Worm (Caenorhabditis elegans) whole organism, L4 larva: ENCODE measurements around the gene ubxn-4.

Source experiments
- F37D6.2 ChIP-seq: sonication (generic microtip); optimal IDR thresholded peaks from 2 replicates; lab custom pipeline; 2016; ENCODE audit warnings: mild to moderate bottlenecking, missing genetic modification characterization, missing compliant biosample characterization
- T26A8.4 ChIP-seq: fragments of 200-800 bp; sonication (Bioruptor generic); IDR thresholded peaks from 2 replicates; pipeline ENCODE4 v1.3.6; 2022; ENCODE audit warnings: missing genetic modification characterization, missing compliant biosample characterization
- Y48G9A.11 ChIP-seq: fragments of 200-800 bp; sonication (Bioruptor generic); IDR thresholded peaks from 2 replicates; pipeline ENCODE4 v1.3.6; 2022; ENCODE audit warnings: missing genetic modification reagents, missing genetic modification characterization, missing compliant biosample characterization
- arid-1 ChIP-seq: fragments of 200-800 bp; sonication (Bioruptor generic); conservative IDR thresholded peaks from 2 replicates; pipeline ENCODE4 v1.3.6; 2022; ENCODE audit warnings: missing genetic modification reagents, missing genetic modification characterization, missing compliant biosample characterization
- ceh-20 ChIP-seq: fragments of 200-800 bp; sonication (Bioruptor generic); IDR thresholded peaks from 2 replicates; pipeline ENCODE4 v1.3.6; 2022; ENCODE audit warnings: missing genetic modification reagents, missing genetic modification characterization, missing compliant biosample characterization
- ceh-32 ChIP-seq: sonication (generic microtip); optimal IDR thresholded peaks from 2 replicates; lab custom pipeline; 2016; ENCODE audit warnings: mild to moderate bottlenecking, missing genetic modification characterization, missing compliant biosample characterization; ENCODE audit not compliant: poor library complexity
- ceh-62 ChIP-seq: sonication (generic microtip); optimal IDR thresholded peaks from 2 replicates; lab custom pipeline; 2017; ENCODE audit warnings: missing biosample characterization, missing genetic modification characterization
- ceh-82 ChIP-seq: sonication (generic microtip); optimal IDR thresholded peaks from 2 replicates; lab custom pipeline; 2017; ENCODE audit warnings: missing biosample characterization, missing genetic modification characterization
- ces-1 ChIP-seq: fragments of 150-350 bp; sonication (generic microtip); optimal IDR thresholded peaks from 4 replicates; lab custom pipeline; 2014; ENCODE audit warnings: missing biosample characterization, missing genetic modification reagents, missing genetic modification characterization
- daf-16 ChIP-seq, 3 experiments: sonication (generic microtip); optimal IDR thresholded peaks; 2 replicates each; lab custom pipeline; 2016 to 2017; ENCODE audit warnings: missing genetic modification characterization in 3 of 3, missing genetic modification reagents in 3 of 3, mild to moderate bottlenecking in 2 of 3, missing compliant biosample characterization in 2 of 3, missing biosample characterization in 1 of 3, moderate library complexity in 1 of 3
- daf-19 ChIP-seq: fragments of 200-800 bp; sonication (Bioruptor generic); conservative IDR thresholded peaks from 2 replicates; pipeline ENCODE4 v1.3.6; 2022; ENCODE audit warnings: missing genetic modification characterization, missing compliant biosample characterization
- dpl-1 ChIP-seq: fragments of 150-350 bp; optimal IDR thresholded peaks from 2 replicates; lab custom pipeline; 2014; ENCODE audit warnings: missing biosample characterization, missing genetic modification reagents, missing genetic modification characterization
- duxl-1 ChIP-seq: sonication (generic microtip); optimal IDR thresholded peaks from 2 replicates; lab custom pipeline; 2016; ENCODE audit warnings: mild to moderate bottlenecking, missing genetic modification characterization, moderate library complexity, missing compliant biosample characterization; ENCODE audit not compliant: poor library complexity
- dve-1 ChIP-seq: sonication (generic microtip); optimal IDR thresholded peaks from 2 replicates; lab custom pipeline; 2017; ENCODE audit warnings: antibody characterized with exemption, mild to moderate bottlenecking, missing genetic modification characterization, missing compliant biosample characterization; ENCODE audit not compliant: insufficient read depth
- gei-8 ChIP-seq: fragments of 200-800 bp; sonication (Bioruptor generic); optimal IDR thresholded peaks from 2 replicates; lab custom pipeline; 2018; ENCODE audit warnings: mild to moderate bottlenecking, missing genetic modification characterization, missing compliant biosample characterization
- hlh-11 ChIP-seq: fragments of 200-800 bp; sonication (Bioruptor generic); optimal IDR thresholded peaks from 2 replicates; lab custom pipeline; 2018; ENCODE audit warnings: mild to moderate bottlenecking, missing genetic modification characterization, missing compliant biosample characterization
- hmg-1.1 ChIP-seq: fragments of 200-800 bp; sonication (Bioruptor generic); IDR thresholded peaks from 2 replicates; pipeline ENCODE4 v1.3.6; 2022; ENCODE audit warnings: missing genetic modification reagents, missing genetic modification characterization, missing compliant biosample characterization
- lin-1 ChIP-seq: fragments of 200-800 bp; sonication (Bioruptor generic); IDR thresholded peaks from 2 replicates; pipeline ENCODE4 v1.3.6; 2022; ENCODE audit warnings: missing genetic modification reagents, missing genetic modification characterization, missing compliant biosample characterization
- lin-13 ChIP-seq: fragments of 150-350 bp; optimal IDR thresholded peaks from 2 replicates; lab custom pipeline; 2014; ENCODE audit warnings: missing biosample characterization, missing genetic modification reagents, missing genetic modification characterization
- lin-15B ChIP-seq: fragments of 150-350 bp; sonication (generic microtip); optimal IDR thresholded peaks from 3 replicates; lab custom pipeline; 2014; ENCODE audit warnings: missing biosample characterization, missing genetic modification characterization
- lin-38 ChIP-seq: fragments of 200-800 bp; sonication (Bioruptor generic); IDR thresholded peaks from 2 replicates; pipeline ENCODE4 v1.3.6; 2022; ENCODE audit warnings: missing genetic modification reagents, missing genetic modification characterization, missing compliant biosample characterization
- lsy-2 ChIP-seq, 2 experiments: fragments of 150-350 bp in 1 of 2; sonication (generic microtip) in 1 of 2; optimal IDR thresholded peaks; 2 replicates each; lab custom pipeline; 2014 to 2017; ENCODE audit warnings: missing biosample characterization in 2 of 2, missing genetic modification characterization in 2 of 2
- madf-9 ChIP-seq: fragments of 200-800 bp; sonication (Bioruptor generic); conservative IDR thresholded peaks from 2 replicates; pipeline ENCODE4 v1.3.6; 2022; ENCODE audit warnings: missing genetic modification reagents, missing genetic modification characterization, missing compliant biosample characterization
- mdl-1 ChIP-seq, 2 experiments: fragments of 150-350 bp in 1 of 2; sonication (generic microtip) in 1 of 2; optimal IDR thresholded peaks; 2 replicates each; lab custom pipeline; 2014 to 2017; ENCODE audit warnings: missing biosample characterization in 2 of 2, missing genetic modification characterization in 2 of 2
- mdt-29 ChIP-seq: fragments of 200-800 bp; sonication (Bioruptor generic); IDR thresholded peaks from 2 replicates; pipeline ENCODE4 v1.3.6; 2022; ENCODE audit warnings: missing genetic modification reagents, missing genetic modification characterization, missing compliant biosample characterization
- mep-1 ChIP-seq: fragments of 150-350 bp; sonication (generic microtip); optimal IDR thresholded peaks from 3 replicates; lab custom pipeline; 2014; ENCODE audit warnings: missing biosample characterization, missing genetic modification characterization
- mes-2 ChIP-seq: sonication (generic microtip); optimal IDR thresholded peaks from 2 replicates; lab custom pipeline; 2016; ENCODE audit warnings: missing genotype, mild to moderate bottlenecking, missing genetic modification characterization, missing compliant biosample characterization; ENCODE audit not compliant: poor library complexity, severe bottlenecking
- mxl-2 ChIP-seq: fragments of 200-800 bp; sonication (Bioruptor generic); conservative IDR thresholded peaks from 2 replicates; pipeline ENCODE4 v1.3.6; 2022; ENCODE audit warnings: missing genetic modification reagents, missing genetic modification characterization, missing compliant biosample characterization
- mxl-3 ChIP-seq: fragments of 200-800 bp; sonication (Bioruptor generic); optimal IDR thresholded peaks from 2 replicates; lab custom pipeline; 2018; ENCODE audit warnings: mild to moderate bottlenecking, missing genetic modification characterization, missing compliant biosample characterization
- nhr-28 ChIP-seq: fragments of 150-350 bp; optimal IDR thresholded peaks from 2 replicates; lab custom pipeline; 2014; ENCODE audit warnings: missing biosample characterization, missing genetic modification characterization
- nhr-41 ChIP-seq: fragments of 200-800 bp; sonication (Bioruptor generic); IDR thresholded peaks from 2 replicates; pipeline ENCODE4 v1.3.6; 2022; ENCODE audit warnings: missing genetic modification reagents, missing genetic modification characterization, missing compliant biosample characterization
- nhr-6 ChIP-seq: fragments of 150-350 bp; optimal IDR thresholded peaks from 2 replicates; lab custom pipeline; 2014; ENCODE audit warnings: missing biosample characterization, missing genetic modification characterization
- pha-4 ChIP-seq, 2 experiments: fragments of 150-350 bp in 1 of 2; fragments of 200-800 bp in 1 of 2; sonication (Bioruptor generic) in 1 of 2; IDR thresholded peaks in 1 of 2; optimal IDR thresholded peaks in 1 of 2; 2 replicates each; pipeline versions ENCODE4 v1.3.6 to Lab custom; 2014 to 2022; ENCODE audit warnings: missing genetic modification characterization in 2 of 2, missing genetic modification reagents in 2 of 2, missing biosample characterization in 1 of 2, missing compliant biosample characterization in 1 of 2
- pqm-1 ChIP-seq: sonication (generic microtip); optimal IDR thresholded peaks from 2 replicates; lab custom pipeline; 2017; ENCODE audit warnings: missing biosample characterization, missing genetic modification characterization
- rbr-2 ChIP-seq: sonication (generic microtip); optimal IDR thresholded peaks from 2 replicates; lab custom pipeline; 2016; ENCODE audit warnings: missing genotype, missing genetic modification characterization, missing compliant biosample characterization
- saeg-2 ChIP-seq: fragments of 200-800 bp; sonication (Bioruptor generic); IDR thresholded peaks from 2 replicates; pipeline ENCODE4 v1.3.6; 2022; ENCODE audit warnings: missing genetic modification reagents, missing genetic modification characterization, missing compliant biosample characterization
- set-16 ChIP-seq: fragments of 200-800 bp; sonication (Bioruptor generic); IDR thresholded peaks from 2 replicates; pipeline ENCODE4 v1.3.6; 2022; ENCODE audit warnings: missing genetic modification reagents, missing genetic modification characterization, missing compliant biosample characterization
- snpc-1.2 ChIP-seq: fragments of 200-800 bp; sonication (Bioruptor generic); IDR thresholded peaks from 2 replicates; pipeline ENCODE4 v1.3.6; 2022; ENCODE audit warnings: missing genetic modification reagents, missing genetic modification characterization, missing compliant biosample characterization
- tag-97 ChIP-seq: fragments of 200-800 bp; sonication (Bioruptor generic); IDR thresholded peaks from 2 replicates; pipeline ENCODE4 v1.3.6; 2022; ENCODE audit warnings: missing genetic modification characterization, missing compliant biosample characterization
- unc-62 ChIP-seq, 3 experiments: fragments of 150-350 bp in 1 of 3; sonication (generic microtip); optimal IDR thresholded peaks in 2 of 3; peaks in 1 of 3; 1 replicate in 1 of 3; 2 replicates in 2 of 3; lab custom pipeline; 2014 to 2017; ENCODE audit warnings: missing biosample characterization in 3 of 3, missing genetic modification characterization in 3 of 3, missing genetic modification reagents in 3 of 3, missing genotype in 1 of 3
- vab-7 ChIP-seq: fragments of 200-800 bp; sonication (Bioruptor generic); IDR thresholded peaks from 2 replicates; pipeline ENCODE4 v1.3.6; 2022; ENCODE audit warnings: missing genetic modification reagents, missing genetic modification characterization, missing compliant biosample characterization
- zip-2 ChIP-seq: fragments of 150-350 bp; optimal IDR thresholded peaks from 2 replicates; lab custom pipeline; 2014; ENCODE audit warnings: missing biosample characterization, missing genetic modification characterization

ubxn-4 gene

DNA sequence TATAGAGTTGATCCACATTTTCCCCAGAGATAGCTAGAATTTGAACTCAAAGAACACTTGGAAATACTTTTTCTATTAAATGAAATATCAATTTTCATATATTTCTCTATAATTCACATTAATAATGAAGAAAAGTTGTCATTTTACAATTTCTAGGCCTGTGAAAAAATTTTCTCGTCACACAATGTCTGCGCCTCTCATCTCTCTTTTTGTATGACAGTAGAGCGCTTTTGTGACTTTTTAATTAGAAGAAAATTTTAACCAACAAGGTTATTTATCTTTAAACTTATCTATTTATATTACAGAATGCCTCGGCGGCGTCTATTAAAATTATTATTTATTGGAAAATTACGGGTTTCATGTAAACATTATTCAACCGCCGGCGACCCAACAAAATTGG lies 23.7 kb upstream of the ubxn-4 start, which contains the start of gene ZK1236.1:
Gene ZK1236.1 (plus strand): TSS at position 263 of the 400 bp plus-strand sequence.
- TF ChIP-seq mes-2 (tag; lab: Kevin White, UChicago) (peak; percentile 19), lsy-2 (tag; optimal IDR thresholded peaks at IDR 0.05; lab: Kevin White, UChicago) (peak in 1 of 2 experiments; percentile 35), ceh-32 (no peak), daf-16 (GFP tag; optimal IDR thresholded peaks at IDR 0.05; lab: Kevin White, UChicago) (no peak), daf-16 (tag; optimal IDR thresholded peaks at IDR 0.05; lab: Kevin White, UChicago) (peak; percentile 24), gei-8 (GFP tag; lab: Kevin White, UChicago) (no peak), Y48G9A.11 (GFP tag; lab: Robert Waterston, UW) (peak; percentile 59; the same call in 1 of the 2 replicates), saeg-2 (GFP tag; lab: Robert Waterston, UW) (no peak), lin-38 (GFP tag; lab: Robert Waterston, UW) (peak; percentile 67), duxl-1 (no peak), lin-15B (no peak), daf-19 (GFP tag; lab: Robert Waterston, UW) (no peak), pha-4 (GFP tag; IDR thresholded peaks at IDR 0.05; lab: Robert Waterston, UW) (no peak), pha-4 (tag; optimal IDR thresholded peaks at IDR 0.05; lab: Kevin White, UChicago) (no peak), unc-62 (GFP tag; optimal IDR thresholded peaks at IDR 0.05 in 1 of 2; lab: Kevin White, UChicago) (no peak), unc-62 (tag; optimal IDR thresholded peaks at IDR 0.05; lab: Kevin White, UChicago) (no peak), T26A8.4 (GFP tag; lab: Robert Waterston, UW) (no peak)

- peak; percentile 12 for TF ChIP-seq mes-2 (tag; lab: Kevin White, UChicago)
- peak; percentile 57 for TF ChIP-seq ces-1
- TF ChIP-seq mep-1 = peak; percentile 10
- TF ChIP-seq hlh-11 (tag; lab: Kevin White, UChicago) = peak; percentile 8
- TF ChIP-seq lsy-2 (tag; optimal IDR thresholded peaks at IDR 0.05; lab: Kevin White, UChicago) = peak in 1 of 2 experiments; percentile 52
- peak; percentile 44 for TF ChIP-seq dve-1 (tag; lab: Kevin White, UChicago)
- peak; percentile 30 for TF ChIP-seq nhr-28 (tag; lab: Kevin White, UChicago)
- no peak for TF ChIP-seq ceh-20 (GFP tag; lab: Robert Waterston, UW)
- TF ChIP-seq ceh-82 (tag; lab: Kevin White, UChicago) = no peak
- TF ChIP-seq pha-4 (GFP tag; IDR thresholded peaks at IDR 0.05; lab: Robert Waterston, UW) = no peak
- no peak for TF ChIP-seq pha-4 (tag; optimal IDR thresholded peaks at IDR 0.05; lab: Kevin White, UChicago)
These were observed 20.9 kb upstream of the ubxn-4 start, which contains the start of gene cec-1 for ce11 chrIII:8426271-8426670. cec-1 (plus strand) TSS chrIII:8426333.

DNA sequence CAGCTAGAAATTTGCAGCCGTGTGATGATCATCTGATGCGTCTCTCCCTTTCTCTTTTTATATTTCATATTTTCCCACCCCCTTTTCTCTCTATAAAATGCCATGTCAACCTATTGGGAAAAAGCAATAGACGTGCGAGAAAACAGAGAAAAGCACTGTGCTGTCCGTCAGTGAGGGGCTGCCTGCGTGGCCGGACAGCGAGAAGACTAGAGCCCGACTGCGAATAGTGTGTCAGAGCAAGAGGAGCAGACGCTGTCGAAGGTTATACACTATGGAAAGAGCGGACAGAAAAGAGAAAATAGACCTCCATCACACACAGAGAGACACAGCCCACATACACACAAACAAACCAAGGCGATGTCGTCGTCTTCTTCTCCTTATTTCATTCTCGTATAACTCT lies 19.7 kb upstream of the ubxn-4 start:
- TF ChIP-seq mxl-2 (GFP tag; lab: Robert Waterston, UW) = no peak
- TF ChIP-seq T26A8.4 (GFP tag; lab: Robert Waterston, UW) = peak; percentile 64
- peak in 1 of 2 experiments; percentile 97 for TF ChIP-seq unc-62 (GFP tag; optimal IDR thresholded peaks at IDR 0.05 in 1 of 2; lab: Kevin White, UChicago)
- no peak for TF ChIP-seq unc-62 (tag; optimal IDR thresholded peaks at IDR 0.05; lab: Kevin White, UChicago)
- TF ChIP-seq tag-97 = no peak
- TF ChIP-seq arid-1 (GFP tag; lab: Robert Waterston, UW) = peak; percentile 38; the same call in 1 of the 2 replicates
- TF ChIP-seq dpl-1 (GFP tag; lab: Kevin White, UChicago) = peak; percentile 27
- 0 out of 2 replicates have a peak, but pooled peaks have one; percentile 31 for TF ChIP-seq lin-1
- peak; percentile 89 for TF ChIP-seq hlh-11 (tag; lab: Kevin White, UChicago)
- 0 out of 2 replicates have a peak, but pooled peaks have one; percentile 9 for TF ChIP-seq ceh-20 (GFP tag; lab: Robert Waterston, UW)
- TF ChIP-seq mdt-29 (GFP tag; lab: Robert Waterston, UW) = 0 out of 2 replicates have a peak, but pooled peaks have one; percentile 42
- TF ChIP-seq F37D6.2 (tag; lab: Kevin White, UChicago) = peak; percentile 30
- no peak for TF ChIP-seq madf-9 (GFP tag; lab: Robert Waterston, UW)
- TF ChIP-seq rbr-2 (tag; lab: Kevin White, UChicago) = peak; percentile 77
- TF ChIP-seq mxl-3 = peak; percentile 69
- TF ChIP-seq mdl-1 (tag; optimal IDR thresholded peaks at IDR 0.05; lab: Kevin White, UChicago) = peak in 1 of 2 experiments; percentile 61
- TF ChIP-seq vab-7 (GFP tag; lab: Robert Waterston, UW) = 0 out of 2 replicates have a peak, but pooled peaks have one; percentile 22
- peak; percentile 42; the same call in 1 of the 2 replicates for TF ChIP-seq set-16
- TF ChIP-seq nhr-6 = peak; percentile 40
- peak; percentile 71; the same call in 1 of the 2 replicates for TF ChIP-seq hmg-1.1
- TF ChIP-seq snpc-1.2 (GFP tag; lab: Robert Waterston, UW) = no peak
- TF ChIP-seq lin-13 (GFP tag; lab: Kevin White, UChicago) = no peak
- no peak for TF ChIP-seq zip-2 (tag; lab: Kevin White, UChicago)
- TF ChIP-seq pqm-1 (tag; lab: Kevin White, UChicago) = peak; percentile 40
- TF ChIP-seq nhr-41 (GFP tag; lab: Robert Waterston, UW) = 0 out of 2 replicates have a peak, but pooled peaks have one; percentile 37
- TF ChIP-seq lsy-2 (tag; optimal IDR thresholded peaks at IDR 0.05; lab: Kevin White, UChicago) = peak; percentile 64 to 81
- TF ChIP-seq dve-1 (tag; lab: Kevin White, UChicago) = peak; percentile 90
- peak; percentile 79 for TF ChIP-seq mes-2 (tag; lab: Kevin White, UChicago)
- no peak for TF ChIP-seq ceh-62 (tag; lab: Kevin White, UChicago)
